Worm (Caenorhabditis elegans) whole organism, L2 larva: ENCODE data around the gene irld-9.

ENCODE experiments used
- aly-2 ChIP-seq: fragments of 150-350 bp; optimal IDR thresholded peaks from 2 replicates; lab custom pipeline; 2014; ENCODE audit warnings: missing biosample characterization, missing genetic modification characterization
- egl-27 ChIP-seq: sonication (generic microtip); optimal IDR thresholded peaks from 3 replicates; lab custom pipeline; 2017; ENCODE audit warnings: missing biosample characterization, missing genetic modification reagents, missing genetic modification characterization
- elt-1 ChIP-seq: fragments of 150-350 bp; optimal IDR thresholded peaks from 2 replicates; lab custom pipeline; 2014; ENCODE audit warnings: missing biosample characterization, missing genetic modification characterization
- fos-1 ChIP-seq: fragments of 150-350 bp; optimal IDR thresholded peaks from 2 replicates; lab custom pipeline; 2014; ENCODE audit warnings: missing biosample characterization, missing genetic modification characterization
- mab-5 ChIP-seq: fragments of 150-350 bp; optimal IDR thresholded peaks from 2 replicates; lab custom pipeline; 2014; ENCODE audit warnings: missing biosample characterization, missing genetic modification characterization
- nhr-23 ChIP-seq: fragments of 150-350 bp; optimal IDR thresholded peaks from 2 replicates; lab custom pipeline; 2014; ENCODE audit warnings: missing biosample characterization, missing genetic modification reagents, missing genetic modification characterization
- nhr-237 ChIP-seq: fragments of 150-350 bp; optimal IDR thresholded peaks from 2 replicates; lab custom pipeline; 2014; ENCODE audit warnings: missing biosample characterization, missing genetic modification characterization
- snpc-4 ChIP-seq: fragments of 150-350 bp; optimal IDR thresholded peaks from 2 replicates; lab custom pipeline; 2014; ENCODE audit warnings: missing biosample characterization, missing genetic modification characterization
- unc-39 ChIP-seq: fragments of 150-350 bp; optimal IDR thresholded peaks from 2 replicates; lab custom pipeline; 2014; ENCODE audit warnings: missing biosample characterization, missing genetic modification characterization
- unc-62 ChIP-seq: fragments of 150-350 bp; optimal IDR thresholded peaks from 2 replicates; lab custom pipeline; 2014; ENCODE audit warnings: missing biosample characterization, missing genetic modification reagents, missing genetic modification characterization
- zag-1 ChIP-seq: fragments of 150-350 bp; optimal IDR thresholded peaks from 2 replicates; lab custom pipeline; 2014; ENCODE audit warnings: missing biosample characterization, missing genetic modification characterization
- ztf-11 ChIP-seq: sonication (generic microtip); optimal IDR thresholded peaks from 2 replicates; lab custom pipeline; 2017; ENCODE audit warnings: missing biosample characterization, missing genetic modification characterization
- ztf-4 ChIP-seq: fragments of 150-350 bp; optimal IDR thresholded peaks from 2 replicates; lab custom pipeline; 2014; ENCODE audit warnings: missing biosample characterization, missing genetic modification characterization

ce11 chrII:1786209-1786608, 47.5 kb upstream of the irld-9 start, which contains the start of gene C08F1.10:
- TF ChIP-seq ztf-11 (tag; lab: Kevin White, UChicago): no peak
- no peak for TF ChIP-seq nhr-23
- no peak for TF ChIP-seq nhr-237
- no peak for TF ChIP-seq unc-62 (GFP tag; lab: Kevin White, UChicago)
- no peak for TF ChIP-seq ztf-4 (tag; lab: Kevin White, UChicago)
- no peak for TF ChIP-seq zag-1 (tag; lab: Kevin White, UChicago)
- no peak for TF ChIP-seq aly-2 (tag; lab: Kevin White, UChicago)
- TF ChIP-seq elt-1: no peak
- TF ChIP-seq egl-27 (tag; lab: Kevin White, UChicago): no peak
- TF ChIP-seq mab-5: no peak
- no peak for TF ChIP-seq fos-1 (tag; lab: Kevin White, UChicago)
- no peak for TF ChIP-seq unc-39
- no peak for TF ChIP-seq snpc-4 (tag; lab: Kevin White, UChicago)
